Fruit fly (Drosophila melanogaster): ENCODE measurements around the gene CG43439.
A peak's percentile ranks its signal among the peaks of the same experiment; 100 is the strongest.

The CG43439 gene

DNA sequence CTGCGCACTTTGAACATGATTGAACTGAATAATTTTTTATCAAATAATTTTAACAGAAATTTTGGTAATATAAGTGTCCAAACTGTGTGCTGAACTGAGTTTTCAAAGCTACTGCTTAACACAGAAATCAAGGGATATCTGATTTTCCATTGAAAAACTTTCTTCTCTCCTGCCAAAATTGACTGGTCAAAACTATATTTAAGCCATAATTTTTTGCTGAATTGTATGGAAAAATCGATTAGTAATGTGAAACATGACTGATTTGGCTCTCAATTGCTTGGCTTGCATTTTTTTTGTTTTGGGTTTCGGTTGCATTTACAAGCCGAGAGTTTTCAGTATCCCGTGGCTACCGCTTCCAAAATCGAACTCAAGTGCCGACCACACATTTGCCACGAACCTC is at the start of gene CG43439, which contains the start of gene CG32388:
TSS of gene CG43439 (minus strand) at position 101 of the 400 bp plus-strand sequence.
TSS of gene CG32388 (minus strand) at position 101 of the 400 bp plus-strand sequence.
- TF ChIP-seq noc (tag; optimal IDR thresholded peaks at IDR 0.05) = no peak

DNA sequence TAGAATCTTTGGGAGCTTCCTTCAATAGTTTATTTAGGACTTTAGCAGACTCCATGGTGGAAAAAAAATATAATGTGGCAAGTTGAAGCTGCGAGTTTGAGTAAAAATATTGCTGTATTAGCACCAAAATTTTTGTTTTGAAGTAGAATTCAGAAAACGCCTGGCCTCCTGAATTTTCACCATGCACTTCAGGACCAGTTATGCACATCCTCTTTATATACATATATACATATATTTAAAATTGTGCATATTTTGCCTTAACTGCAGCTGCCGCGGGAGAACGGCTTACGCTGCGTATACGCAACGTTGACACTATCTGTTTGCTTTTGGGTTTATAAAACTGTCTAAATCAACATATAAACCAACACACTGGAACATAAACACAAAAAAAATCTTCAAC is 42.3 kb upstream of the CG43439 start, which contains the start of gene CG17744:
TSS of gene CG17744 (minus strand) at position 101 of the 400 bp plus-strand sequence.
- TF ChIP-seq noc (tag; optimal IDR thresholded peaks at IDR 0.05) = no peak

DNA sequence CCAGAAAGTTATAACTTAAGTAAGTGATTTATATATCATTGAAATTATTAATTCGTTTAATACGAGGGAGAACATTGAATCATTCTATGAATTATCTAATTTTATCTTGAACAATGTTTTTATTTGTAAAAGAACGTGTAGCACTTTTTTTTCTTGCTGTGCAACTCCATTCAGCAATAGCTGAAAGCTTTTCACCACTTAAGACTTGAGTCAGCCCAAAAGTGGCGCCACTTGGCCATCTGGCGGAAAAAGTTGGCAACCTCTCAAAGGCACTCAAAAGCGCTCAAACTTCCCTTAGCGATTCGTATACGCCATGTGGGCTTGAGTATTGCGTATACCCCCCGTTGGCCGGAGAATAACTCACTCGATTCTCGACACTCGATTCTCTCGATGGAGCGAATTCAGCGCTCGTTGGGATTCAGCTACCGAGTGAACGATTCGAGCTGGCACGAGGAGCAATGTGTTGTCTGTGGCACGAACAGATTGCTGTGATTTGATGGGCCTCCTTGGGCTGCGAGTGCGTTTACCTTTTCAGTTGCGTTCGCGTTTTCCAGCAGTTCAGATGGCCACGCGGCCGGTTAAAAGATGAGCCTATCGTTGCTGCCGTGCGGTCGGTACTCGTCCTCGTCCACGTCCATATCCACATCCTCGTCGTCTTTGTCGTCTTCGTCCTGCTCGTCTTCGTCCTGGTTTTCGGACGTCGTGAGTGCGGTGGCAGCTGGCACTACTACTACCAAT is 29.4 kb upstream of the CG43439 start:
- no peak for TF ChIP-seq noc (tag; optimal IDR thresholded peaks at IDR 0.05)

DNA sequence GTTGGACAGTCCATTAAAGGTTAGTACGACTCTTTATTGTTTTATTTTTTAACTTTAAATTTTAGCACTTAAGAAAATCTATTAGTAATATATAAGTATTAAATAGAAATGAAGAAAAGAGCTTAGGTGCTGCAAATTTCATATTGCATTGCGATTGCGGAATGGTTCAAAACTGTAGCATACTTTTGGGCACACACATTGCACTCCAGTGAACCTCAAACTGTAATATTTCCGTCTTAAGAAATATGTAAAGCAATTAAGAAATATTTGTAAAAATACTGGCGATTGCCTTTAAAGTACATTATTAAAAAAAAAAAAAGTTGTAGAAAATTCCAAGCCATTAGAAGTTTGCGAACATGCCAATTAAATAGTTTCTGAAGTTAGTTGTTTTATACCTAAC is 27.9 kb upstream of the CG43439 start:
- TF ChIP-seq noc (tag; optimal IDR thresholded peaks at IDR 0.05) = no peak

DNA sequence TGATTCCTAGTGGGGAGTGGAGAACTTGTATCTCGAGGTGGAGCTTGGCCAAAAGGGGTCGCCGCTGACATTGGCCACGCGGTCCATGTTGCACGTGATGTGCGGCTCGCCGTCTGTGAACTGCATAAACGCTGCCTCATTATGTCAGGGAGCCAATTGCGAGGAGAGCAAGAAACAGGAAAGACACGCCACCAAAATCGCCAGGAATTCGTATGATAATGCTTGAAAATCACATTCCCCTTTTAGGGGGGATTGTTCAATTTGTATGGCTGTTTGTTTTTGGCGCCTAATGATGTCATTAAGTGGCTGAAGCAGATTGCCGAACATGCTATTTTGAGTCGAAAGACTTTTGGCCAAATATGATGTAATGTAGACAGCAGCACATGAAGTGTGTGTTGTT is 25.5 kb upstream of the CG43439 start:
- TF ChIP-seq noc (tag; optimal IDR thresholded peaks at IDR 0.05) = no peak

dm6 chr3L:7009411-7009810 is 25.0 kb upstream of the CG43439 start:
- TF ChIP-seq noc (tag; optimal IDR thresholded peaks at IDR 0.05) = no peak

dm6 chr3L:7008351-7008750 is 24.0 kb upstream of the CG43439 start:
- peak; percentile 27 for TF ChIP-seq noc (tag; optimal IDR thresholded peaks at IDR 0.05)

dm6 chr3L:7006421-7006820 is 22.0 kb upstream of the CG43439 start:
- no peak for TF ChIP-seq noc (tag; optimal IDR thresholded peaks at IDR 0.05)

- TF ChIP-seq noc (tag; optimal IDR thresholded peaks at IDR 0.05) = no peak
Observed at dm6 chr3L:7003132-7003531, 18.7 kb upstream of the CG43439 start.

- no peak for TF ChIP-seq noc (tag; optimal IDR thresholded peaks at IDR 0.05)
Observed at dm6 chr3L:7002355-7002754, 18.0 kb upstream of the CG43439 start.

DNA sequence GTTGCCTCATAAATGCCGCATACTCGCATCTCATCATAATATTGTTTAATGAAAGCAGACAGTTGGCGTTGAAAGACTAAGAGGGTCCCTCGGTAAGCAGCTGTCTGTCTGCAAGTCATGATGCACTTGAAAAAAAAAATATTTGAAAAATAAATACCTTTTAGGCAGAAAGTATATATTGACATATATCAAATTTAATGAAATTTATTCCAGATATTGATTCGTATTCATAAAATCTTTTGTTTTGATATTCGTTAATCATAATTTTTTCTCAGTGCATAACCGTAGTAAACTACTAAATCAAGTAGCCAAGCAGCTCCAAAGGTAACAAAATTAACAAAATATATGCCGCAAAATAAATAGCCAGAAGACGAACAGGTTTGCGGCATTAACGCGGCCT is 17.5 kb upstream of the CG43439 start:
- TF ChIP-seq noc (tag; optimal IDR thresholded peaks at IDR 0.05) = no peak

- TF ChIP-seq noc (tag; optimal IDR thresholded peaks at IDR 0.05) = no peak
Observed at dm6 chr3L:6999993-7000392, 15.6 kb upstream of the CG43439 start.

- no peak for TF ChIP-seq noc (tag; optimal IDR thresholded peaks at IDR 0.05)
Observed at dm6 chr3L:6998692-6999091, 14.3 kb upstream of the CG43439 start, which contains the start of gene Mp. TSS of gene Mp (plus strand) at chr3L:6998843.

DNA sequence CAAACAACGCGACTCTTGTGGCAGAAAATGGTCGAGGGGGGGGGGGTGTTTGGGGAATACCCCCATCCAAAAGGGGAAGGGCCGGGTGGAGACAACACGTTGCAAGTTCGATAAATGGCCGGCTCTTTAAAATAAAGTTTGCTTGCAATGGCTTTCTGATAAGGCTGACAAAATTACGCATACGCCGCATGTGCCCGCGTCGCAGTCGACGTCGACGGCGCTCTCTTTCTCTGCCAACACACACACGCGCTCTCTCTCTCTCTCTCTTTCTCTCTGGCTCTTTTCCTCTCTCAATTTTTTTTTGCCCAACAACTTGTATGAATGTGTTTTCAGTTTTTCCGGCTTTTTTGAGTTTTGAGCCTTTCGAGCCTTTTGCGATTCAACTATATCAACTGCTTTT is 13.0 kb upstream of the CG43439 start:
- no peak for TF ChIP-seq noc (tag; optimal IDR thresholded peaks at IDR 0.05)

DNA sequence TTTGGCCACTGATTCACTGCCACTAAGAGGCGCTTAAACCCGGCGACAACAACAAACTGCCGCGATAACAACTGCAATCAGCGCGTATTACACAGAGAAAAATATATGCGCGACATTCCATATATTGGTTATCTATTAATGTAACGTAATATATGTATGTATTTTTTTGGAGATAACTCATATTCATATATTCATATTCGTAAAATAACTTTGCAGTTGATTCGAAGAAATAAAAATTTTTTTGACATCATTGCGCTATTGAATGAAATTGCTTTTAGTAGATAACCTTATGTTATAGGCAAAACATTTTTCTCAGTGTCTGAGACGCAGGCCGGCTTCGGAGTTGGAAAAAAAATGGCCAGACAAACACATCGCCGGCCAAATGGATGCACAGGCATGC is 12.5 kb upstream of the CG43439 start:
- no peak for TF ChIP-seq noc (tag; optimal IDR thresholded peaks at IDR 0.05)

dm6 chr3L:6995364-6995749 is 11.0 kb upstream of the CG43439 start:
- no peak for TF ChIP-seq noc (tag; optimal IDR thresholded peaks at IDR 0.05)

dm6 chr3L:6993350-6993749 is 9.0 kb upstream of the CG43439 start:
- TF ChIP-seq noc (tag; optimal IDR thresholded peaks at IDR 0.05) = no peak

dm6 chr3L:6990288-6990687 is 5.9 kb upstream of the CG43439 start, which contains the start of gene bin:
TSS of gene bin (plus strand) at chr3L:6990622.
- no peak for TF ChIP-seq noc (tag; optimal IDR thresholded peaks at IDR 0.05)

All from whole organism, larva.